Fruit fly (Drosophila melanogaster) whole organism, pupa: ENCODE data around the gene Ndfip.

Experiments
- CG10348 ChIP-seq: fragments of 200-800 bp; sonication (Bioruptor generic); IDR thresholded peaks from 2 replicates; pipeline ENCODE4 v1.3.6; 2022; ENCODE audit warnings: missing biosample characterization, missing genetic modification characterization
- CG12605 ChIP-seq: fragments of 200-800 bp; sonication (Bioruptor generic); IDR thresholded peaks from 2 replicates; pipeline ENCODE4 v1.3.6; 2022; ENCODE audit warnings: missing biosample characterization, missing genetic modification characterization
- CG13204 ChIP-seq: fragments of 200-800 bp; sonication (Bioruptor generic); optimal IDR thresholded peaks from 2 replicates; lab custom pipeline; 2018; ENCODE audit warnings: missing biosample characterization, mild to moderate bottlenecking, missing genetic modification characterization, moderate library complexity
- CG14655 ChIP-seq: fragments of 200-800 bp; sonication (Bioruptor generic); optimal IDR thresholded peaks from 3 replicates; lab custom pipeline; 2017; ENCODE audit warnings: mild to moderate bottlenecking, missing biosample characterization, missing genetic modification reagents, missing genetic modification characterization
- CG15710 ChIP-seq: fragments of 200-800 bp; sonication (Bioruptor generic); optimal IDR thresholded peaks from 2 replicates; lab custom pipeline; 2018; ENCODE audit warnings: missing biosample characterization, mild to moderate bottlenecking, missing genetic modification characterization, moderate library complexity
- CG17806 ChIP-seq: fragments of 200-800 bp; sonication (Bioruptor generic); optimal IDR thresholded peaks from 2 replicates; lab custom pipeline; 2018; ENCODE audit warnings: missing biosample characterization, mild to moderate bottlenecking, missing genetic modification characterization, moderate library complexity
- CG32121 ChIP-seq: fragments of 200-800 bp; sonication (Bioruptor generic); IDR thresholded peaks from 2 replicates; pipeline ENCODE4 v1.3.6; 2022; ENCODE audit warnings: missing biosample characterization, missing genetic modification characterization
- CG34367 ChIP-seq: fragments of 200-800 bp; sonication (Bioruptor generic); optimal IDR thresholded peaks from 2 replicates; lab custom pipeline; 2018; ENCODE audit warnings: missing biosample characterization, mild to moderate bottlenecking, missing genetic modification characterization
- CG4496 ChIP-seq: fragments of 200-800 bp; sonication (Bioruptor generic); IDR thresholded peaks from 3 replicates; pipeline ENCODE4 v1.3.6; 2022; ENCODE audit warnings: missing biosample characterization, missing genetic modification characterization
- CG8159 ChIP-seq: fragments of 200-800 bp; sonication (Bioruptor generic); optimal IDR thresholded peaks from 3 replicates; lab custom pipeline; 2018; ENCODE audit warnings: missing biosample characterization, mild to moderate bottlenecking, missing genetic modification characterization, moderate library complexity
- CG8301 ChIP-seq: fragments of 200-800 bp; sonication (Bioruptor generic); optimal IDR thresholded peaks from 2 replicates; lab custom pipeline; 2018; ENCODE audit warnings: missing biosample characterization, mild to moderate bottlenecking, missing genetic modification characterization
- CG9948 ChIP-seq: fragments of 200-800 bp; sonication (Bioruptor generic); optimal IDR thresholded peaks from 2 replicates; lab custom pipeline; 2018; ENCODE audit warnings: missing biosample characterization, mild to moderate bottlenecking, missing genetic modification characterization, moderate library complexity
- D1 ChIP-seq: fragments of 200-800 bp; sonication (Bioruptor generic); optimal IDR thresholded peaks from 2 replicates; lab custom pipeline; 2018; ENCODE audit warnings: missing biosample characterization, mild to moderate bottlenecking, missing genetic modification characterization, moderate library complexity
- EcR ChIP-seq: fragments of 200-800 bp; sonication (Bioruptor generic); optimal IDR thresholded peaks from 3 replicates; lab custom pipeline; 2019; ENCODE audit warnings: missing biosample characterization, missing genetic modification characterization, mild to moderate bottlenecking, moderate library complexity, missing genetic modification reagents
- Ets98B ChIP-seq: fragments of 200-800 bp; sonication (Bioruptor generic); IDR thresholded peaks from 2 replicates; pipeline ENCODE4 v1.3.6; 2022; ENCODE audit warnings: missing biosample characterization, missing genetic modification characterization
- Pif1A ChIP-seq: fragments of 200-800 bp; sonication (Bioruptor generic); optimal IDR thresholded peaks from 3 replicates; lab custom pipeline; 2016; ENCODE audit warnings: missing biosample characterization, missing genetic modification characterization
- Pif1B ChIP-seq: fragments of 200-800 bp; sonication (Bioruptor generic); optimal IDR thresholded peaks from 3 replicates; lab custom pipeline; 2016; ENCODE audit warnings: missing biosample characterization, missing genetic modification characterization
- Snoo ChIP-seq: fragments of 200-800 bp; sonication (Bioruptor generic); optimal IDR thresholded peaks from 3 replicates; lab custom pipeline; 2017; ENCODE audit warnings: missing biosample characterization, mild to moderate bottlenecking, missing genetic modification characterization, inconsistent platforms
- fd96Ca ChIP-seq: fragments of 200-800 bp; sonication (Bioruptor generic); IDR thresholded peaks from 3 replicates; pipeline ENCODE4 v1.3.6; 2022; ENCODE audit warnings: missing biosample characterization, missing genetic modification characterization
- gl ChIP-seq: fragments of 200-800 bp; sonication (Bioruptor generic); optimal IDR thresholded peaks from 2 replicates; lab custom pipeline; 2018; ENCODE audit warnings: missing biosample characterization, mild to moderate bottlenecking, missing genetic modification characterization
- rn ChIP-seq: fragments of 200-800 bp; sonication (Bioruptor generic); IDR thresholded peaks from 2 replicates; pipeline ENCODE4 v1.3.6; 2022; ENCODE audit warnings: missing biosample characterization, missing genetic modification characterization

Ndfip gene

dm6 chr3L:17668386-17668944 lies 14.4 kb upstream of the Ndfip start:
- TF ChIP-seq CG34367 (no peak), CG17806 (tag; lab: Kevin White, UChicago) (no peak), CG13204 (GFP tag; lab: Kevin White, UChicago) (no peak), CG8301 (tag; lab: Kevin White, UChicago) (peak; percentile 18), Pif1A (GFP tag; lab: Kevin White, UChicago) (no peak), EcR (GFP tag; lab: Kevin White, UChicago) (no peak), Ets98B (GFP tag; lab: Robert Waterston, UW) (peak; percentile 15; the same call in 1 of the 2 replicates), CG9948 (tag; lab: Kevin White, UChicago) (no peak), Snoo (tag; lab: Kevin White, UChicago) (no peak), gl (tag; lab: Kevin White, UChicago) (peak; percentile 21), CG8159 (tag; lab: Kevin White, UChicago) (no peak), CG32121 (peak; percentile 20; the same call in 1 of the 2 replicates), CG15710 (tag; lab: Kevin White, UChicago) (no peak), Pif1B (GFP tag; lab: Kevin White, UChicago) (no peak), CG10348 (no peak), CG12605 (peak; percentile 33; the same call in 1 of the 2 replicates), D1 (tag; lab: Kevin White, UChicago) (no peak), rn (GFP tag; lab: Robert Waterston, UW) (no peak), fd96Ca (no peak), CG14655 (GFP tag; lab: Kevin White, UChicago) (peak; percentile 4), CG4496 (GFP tag; lab: Robert Waterston, UW) (peak; percentile 56)
- TF ChIP-seq, all 21 proteins: peak for 7

dm6 chr3L:17667642-17668362 lies 13.7 kb upstream of the Ndfip start:
- TF ChIP-seq CG8159 (tag; lab: Kevin White, UChicago) (no peak), CG34367 (no peak), CG15710 (tag; lab: Kevin White, UChicago) (no peak), gl (tag; lab: Kevin White, UChicago) (no peak), CG12605 (peak; percentile 10; the same call in 1 of the 2 replicates), D1 (tag; lab: Kevin White, UChicago) (no peak), CG8301 (tag; lab: Kevin White, UChicago) (no peak), CG14655 (GFP tag; lab: Kevin White, UChicago) (no peak)

dm6 chr3L:17665084-17665576 lies 11.1 kb upstream of the Ndfip start:
- no peak for TF ChIP-seq CG9948 (tag; lab: Kevin White, UChicago)
- peak; percentile 32 for TF ChIP-seq CG13204 (GFP tag; lab: Kevin White, UChicago)
- TF ChIP-seq EcR (GFP tag; lab: Kevin White, UChicago) = peak; percentile 60

dm6 chr3L:17663647-17664046 lies 9.6 kb upstream of the Ndfip start:
- TF ChIP-seq CG12605 = no peak
- TF ChIP-seq rn (GFP tag; lab: Robert Waterston, UW) = no peak
- TF ChIP-seq Pif1B (GFP tag; lab: Kevin White, UChicago) = no peak
- TF ChIP-seq Pif1A (GFP tag; lab: Kevin White, UChicago) = no peak
- TF ChIP-seq CG13204 (GFP tag; lab: Kevin White, UChicago) = no peak
- TF ChIP-seq CG10348 = no peak
- no peak for TF ChIP-seq EcR (GFP tag; lab: Kevin White, UChicago)
- TF ChIP-seq CG34367 = no peak

dm6 chr3L:17659268-17659589 lies 5.1 kb upstream of the Ndfip start:
- TF ChIP-seq Pif1B (GFP tag; lab: Kevin White, UChicago) (no peak), CG4496 (GFP tag; lab: Robert Waterston, UW) (no peak), EcR (GFP tag; lab: Kevin White, UChicago) (no peak), CG8301 (tag; lab: Kevin White, UChicago) (no peak), CG13204 (GFP tag; lab: Kevin White, UChicago) (no peak)
- TF ChIP-seq, all 21 proteins: peak for 0

dm6 chr3L:17658423-17659267 lies 4.6 kb upstream of the Ndfip start:
- TF ChIP-seq Pif1A (GFP tag; lab: Kevin White, UChicago) (peak; percentile 56), CG8301 (tag; lab: Kevin White, UChicago) (peak; percentile 62), CG9948 (tag; lab: Kevin White, UChicago) (peak; percentile 30), Pif1B (GFP tag; lab: Kevin White, UChicago) (peak; percentile 44), CG14655 (GFP tag; lab: Kevin White, UChicago) (peak; percentile 57), D1 (tag; lab: Kevin White, UChicago) (no peak), CG13204 (GFP tag; lab: Kevin White, UChicago) (no peak), rn (GFP tag; lab: Robert Waterston, UW) (peak; percentile 49; the same call in 1 of the 2 replicates), CG15710 (tag; lab: Kevin White, UChicago) (peak; percentile 17), Snoo (tag; lab: Kevin White, UChicago) (peak; percentile 34), CG34367 (no peak), EcR (GFP tag; lab: Kevin White, UChicago) (no peak), CG4496 (GFP tag; lab: Robert Waterston, UW) (peak; percentile 87), CG8159 (tag; lab: Kevin White, UChicago) (no peak), CG12605 (peak; percentile 76), gl (tag; lab: Kevin White, UChicago) (no peak), CG17806 (tag; lab: Kevin White, UChicago) (peak; percentile 47), fd96Ca (peak; percentile 86; the same call in 2 of the 3 replicates), CG10348 (peak; percentile 49; the same call in 1 of the 2 replicates), CG32121 (peak; percentile 66), Ets98B (GFP tag; lab: Robert Waterston, UW) (peak; percentile 89)
